Worm (Caenorhabditis elegans) whole organism, midembryonic: ENCODE measurements around the gene K10G6.9.
A peak's percentile ranks its signal among the peaks of the same experiment; 100 is the strongest.

ENCODE experiments used
- T22C8.4 ChIP-seq: fragments of 200-800 bp; sonication (Bioruptor generic); IDR thresholded peaks from 2 replicates; pipeline ENCODE4 v1.3.6; 2022; ENCODE audit warnings: missing genetic modification characterization, missing compliant biosample characterization
- cog-1 ChIP-seq: sonication (generic microtip); optimal IDR thresholded peaks from 2 replicates; lab custom pipeline; 2016; ENCODE audit warnings: missing genetic modification characterization, missing compliant biosample characterization
- flt-1 ChIP-seq: fragments of 200-800 bp; sonication (Bioruptor generic); IDR thresholded peaks from 2 replicates; pipeline ENCODE4 v1.3.6; 2022; ENCODE audit warnings: missing genetic modification characterization, missing compliant biosample characterization
- klf-2 ChIP-seq: fragments of 200-800 bp; sonication (Bioruptor generic); conservative IDR thresholded peaks from 2 replicates; pipeline ENCODE4 v1.3.6; 2022; ENCODE audit warnings: missing genetic modification reagents, missing genetic modification characterization, missing compliant biosample characterization
- med-1 ChIP-seq: sonication (generic microtip); optimal IDR thresholded peaks from 2 replicates; lab custom pipeline; 2017; ENCODE audit warnings: missing genetic modification characterization, mild to moderate bottlenecking, missing compliant biosample characterization, antibody characterized with exemption, missing genetic modification reagents; ENCODE audit not compliant: insufficient read depth
- ref-1 ChIP-seq: fragments of 200-800 bp; sonication (Bioruptor generic); conservative IDR thresholded peaks from 2 replicates; pipeline ENCODE4 v1.3.6; 2022; ENCODE audit warnings: missing genetic modification reagents, missing genetic modification characterization, missing compliant biosample characterization
- tab-1 ChIP-seq: fragments of 200-800 bp; sonication (Bioruptor generic); IDR thresholded peaks from 2 replicates; pipeline ENCODE4 v1.3.6; 2022; ENCODE audit warnings: missing genetic modification characterization, missing compliant biosample characterization
- ztf-23 ChIP-seq: fragments of 200-800 bp; sonication (Bioruptor generic); IDR thresholded peaks from 2 replicates; pipeline ENCODE4 v1.3.6; 2022; ENCODE audit warnings: missing genetic modification reagents, missing genetic modification characterization, missing compliant biosample characterization
- ztf-29 ChIP-seq: fragments of 200-800 bp; sonication (Bioruptor generic); IDR thresholded peaks from 2 replicates; pipeline ENCODE4 v1.3.6; 2022; ENCODE audit warnings: missing genetic modification reagents, missing genetic modification characterization, missing compliant biosample characterization

The K10G6.9 gene

DNA sequence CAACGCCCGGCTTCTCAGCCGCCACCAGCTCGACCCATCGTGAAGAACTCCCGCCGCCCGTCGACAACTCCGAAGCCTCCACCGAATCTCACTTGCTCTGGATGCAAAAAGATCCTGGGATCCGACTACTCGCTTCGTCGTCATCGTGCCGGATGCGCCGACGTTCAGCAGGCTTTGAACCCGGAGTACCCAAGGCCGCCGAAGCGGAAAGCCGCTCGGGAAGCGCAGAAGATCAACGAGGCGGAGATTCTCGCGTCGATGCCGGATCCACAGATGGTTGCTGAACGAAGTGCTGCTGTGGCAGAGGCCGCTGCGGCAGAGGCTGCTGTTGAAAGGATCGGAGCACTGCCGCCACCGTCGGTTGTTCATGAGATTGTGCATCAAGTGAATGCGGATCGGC is 3.3 kb upstream of the K10G6.9 start:
- TF ChIP-seq ztf-23 (GFP tag; lab: Robert Waterston, UW) (no peak), tab-1 (no peak), flt-1 (GFP tag; lab: Robert Waterston, UW) (no peak), med-1 (GFP tag; lab: Kevin White, UChicago) (no peak), T22C8.4 (GFP tag; lab: Robert Waterston, UW) (no peak), cog-1 (tag; lab: Kevin White, UChicago) (no peak)

DNA sequence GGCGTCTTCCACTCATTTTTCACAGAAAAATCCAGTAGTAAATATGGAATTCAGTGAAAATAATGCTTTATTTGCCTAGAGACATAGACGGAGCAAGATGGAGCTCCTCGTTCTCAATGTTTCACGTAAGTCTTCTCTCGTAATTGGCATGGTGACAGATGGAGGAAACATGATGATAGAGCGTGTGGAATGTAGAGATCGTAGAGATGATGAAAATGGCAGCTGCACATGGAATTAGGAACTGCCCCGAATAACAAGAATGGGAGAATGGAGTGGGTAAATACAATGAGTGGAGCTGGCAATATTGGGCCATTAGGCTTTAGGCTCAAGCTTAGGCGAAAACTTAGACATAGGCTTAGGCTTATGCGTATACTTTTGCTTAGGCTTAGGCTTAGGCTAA is 2.9 kb downstream of the K10G6.9 start, which contains the start of gene cank-26:
Gene cank-26 (minus strand): TSS at position 113 of the 400 bp plus-strand sequence.
- peak; percentile 32 for TF ChIP-seq cog-1 (tag; lab: Kevin White, UChicago)
- TF ChIP-seq klf-2 (GFP tag; lab: Robert Waterston, UW) = no peak
- TF ChIP-seq ref-1 (GFP tag; lab: Robert Waterston, UW) = no peak

DNA sequence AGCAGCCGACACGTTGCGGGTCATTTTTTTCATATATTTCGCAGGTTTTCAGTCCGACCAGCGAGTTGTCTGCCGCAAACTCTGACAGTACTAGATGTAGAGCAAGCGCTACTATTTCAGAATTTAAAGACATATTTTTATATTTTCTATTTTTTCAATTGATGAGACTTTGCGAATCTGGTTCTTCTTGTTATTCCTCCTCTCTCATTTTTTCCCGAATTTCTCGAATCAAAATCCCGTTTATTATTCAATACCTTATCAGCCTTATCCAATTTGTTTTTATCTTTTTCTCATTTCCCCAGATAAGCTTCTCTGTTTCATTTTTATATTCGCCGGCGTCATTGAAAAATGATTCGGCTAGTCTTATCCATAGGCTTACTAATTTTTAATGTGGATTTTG is 3.9 kb downstream of the K10G6.9 start, which contains the start of gene dos-2:
Gene dos-2 (plus strand): TSS at position 301 of the 400 bp plus-strand sequence.
- TF ChIP-seq tab-1 (no peak), ztf-29 (GFP tag; lab: Robert Waterston, UW) (no peak), cog-1 (tag; lab: Kevin White, UChicago) (no peak), flt-1 (GFP tag; lab: Robert Waterston, UW) (no peak), ref-1 (GFP tag; lab: Robert Waterston, UW) (no peak), klf-2 (GFP tag; lab: Robert Waterston, UW) (no peak), med-1 (GFP tag; lab: Kevin White, UChicago) (no peak), ztf-23 (GFP tag; lab: Robert Waterston, UW) (no peak), T22C8.4 (GFP tag; lab: Robert Waterston, UW) (no peak)

DNA sequence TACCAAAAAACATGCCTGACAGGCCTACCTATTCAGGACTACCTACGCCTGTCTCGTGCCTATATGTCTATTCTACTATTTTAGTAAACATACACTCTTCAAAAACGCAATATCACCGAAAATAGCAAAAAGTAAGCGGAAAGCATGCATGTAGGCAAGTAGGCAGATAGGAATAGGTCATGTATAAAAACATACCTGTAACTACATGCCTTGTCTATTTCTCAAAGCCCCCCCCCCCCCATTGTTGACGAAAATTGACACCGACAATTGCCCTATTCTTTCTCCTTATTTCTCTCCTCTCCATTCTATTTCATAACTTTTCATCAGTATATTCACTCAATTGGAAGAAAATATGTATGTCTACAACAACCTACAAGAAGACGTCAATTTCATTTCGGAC is 6.1 kb downstream of the K10G6.9 start:
- no peak for TF ChIP-seq ztf-29 (GFP tag; lab: Robert Waterston, UW)
- TF ChIP-seq T22C8.4 (GFP tag; lab: Robert Waterston, UW) = no peak
- TF ChIP-seq ref-1 (GFP tag; lab: Robert Waterston, UW) = no peak
- TF ChIP-seq tab-1 = no peak
- TF ChIP-seq cog-1 (tag; lab: Kevin White, UChicago) = no peak
- no peak for TF ChIP-seq klf-2 (GFP tag; lab: Robert Waterston, UW)

ce11 chrII:3980373-3980772 is 8.3 kb downstream of the K10G6.9 start:
- TF ChIP-seq med-1 (GFP tag; lab: Kevin White, UChicago) (no peak), T22C8.4 (GFP tag; lab: Robert Waterston, UW) (no peak), klf-2 (GFP tag; lab: Robert Waterston, UW) (no peak), ztf-23 (GFP tag; lab: Robert Waterston, UW) (no peak), flt-1 (GFP tag; lab: Robert Waterston, UW) (no peak), cog-1 (tag; lab: Kevin White, UChicago) (no peak), ztf-29 (GFP tag; lab: Robert Waterston, UW) (no peak), ref-1 (GFP tag; lab: Robert Waterston, UW) (no peak), tab-1 (no peak)

- TF ChIP-seq tab-1 (no peak), ztf-29 (GFP tag; lab: Robert Waterston, UW) (no peak), ref-1 (GFP tag; lab: Robert Waterston, UW) (no peak), med-1 (GFP tag; lab: Kevin White, UChicago) (no peak), flt-1 (GFP tag; lab: Robert Waterston, UW) (no peak), T22C8.4 (GFP tag; lab: Robert Waterston, UW) (no peak), ztf-23 (GFP tag; lab: Robert Waterston, UW) (no peak), klf-2 (GFP tag; lab: Robert Waterston, UW) (no peak), cog-1 (tag; lab: Kevin White, UChicago) (no peak)
These were observed 10.3 kb downstream of the K10G6.9 start, which contains the start of gene lin-31 for ce11 chrII:3982313-3982712. lin-31 (plus strand) TSS chrII:3982549.

ce11 chrII:3984242-3984641 is 12.2 kb downstream of the K10G6.9 start:
- TF ChIP-seq ztf-23 (GFP tag; lab: Robert Waterston, UW) = no peak
- no peak for TF ChIP-seq klf-2 (GFP tag; lab: Robert Waterston, UW)
- TF ChIP-seq med-1 (GFP tag; lab: Kevin White, UChicago) = no peak
- no peak for TF ChIP-seq T22C8.4 (GFP tag; lab: Robert Waterston, UW)
- TF ChIP-seq cog-1 (tag; lab: Kevin White, UChicago) = no peak
- TF ChIP-seq ztf-29 (GFP tag; lab: Robert Waterston, UW) = no peak
- TF ChIP-seq tab-1 = no peak
- no peak for TF ChIP-seq flt-1 (GFP tag; lab: Robert Waterston, UW)
- TF ChIP-seq ref-1 (GFP tag; lab: Robert Waterston, UW) = no peak

DNA sequence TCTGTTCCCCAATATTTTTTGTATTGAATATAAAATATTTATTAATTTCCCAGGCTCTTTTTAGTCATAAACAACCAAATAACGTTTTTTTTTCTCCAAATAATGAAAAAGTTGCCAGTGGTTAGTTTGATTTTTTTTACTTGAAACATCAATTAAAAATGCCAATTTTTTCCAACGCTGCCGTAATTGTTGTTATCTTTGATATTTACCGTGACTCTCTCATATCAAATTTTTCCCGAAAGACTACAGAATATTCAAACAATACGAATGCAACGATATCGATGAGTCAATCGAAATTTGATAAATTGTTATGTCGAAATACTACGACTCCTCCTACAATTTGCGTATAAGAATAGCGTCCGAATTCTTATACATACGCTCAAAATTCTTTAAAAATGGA is 14.8 kb downstream of the K10G6.9 start, which contains the start of gene K10G6.5:
Gene K10G6.5 (plus strand): TSS at position 345 of the 400 bp plus-strand sequence.
- TF ChIP-seq cog-1 (tag; lab: Kevin White, UChicago) (no peak), T22C8.4 (GFP tag; lab: Robert Waterston, UW) (no peak)

- TF ChIP-seq klf-2 (GFP tag; lab: Robert Waterston, UW) (no peak), cog-1 (tag; lab: Kevin White, UChicago) (no peak), tab-1 (no peak), ztf-23 (GFP tag; lab: Robert Waterston, UW) (no peak), flt-1 (GFP tag; lab: Robert Waterston, UW) (no peak), med-1 (GFP tag; lab: Kevin White, UChicago) (no peak)
These were observed 17.7 kb downstream of the K10G6.9 start, which contains the start of gene Y14H12A.2 for ce11 chrII:3989627-3990367. Y14H12A.2 (minus strand) TSS chrII:3989677.
